Fruit fly (Drosophila melanogaster) Kc167 (cell line): ENCODE results near the gene CG34375.

Experiments
- Myc ChIP-seq: fragments of >200 bp; optimal IDR thresholded peaks from 2 replicates; lab custom pipeline; 2017; ENCODE audit warnings: missing external identifiers
- Sin3A ChIP-seq: fragments of >200 bp; optimal IDR thresholded peaks from 2 replicates; lab custom pipeline; 2018; ENCODE audit warnings: missing external identifiers
- h ChIP-seq: fragments of >200 bp; optimal IDR thresholded peaks from 3 replicates; lab custom pipeline; 2018; ENCODE audit warnings: missing external identifiers
- insv ChIP-seq: fragments of >200 bp; optimal IDR thresholded peaks from 3 replicates; lab custom pipeline; 2018; ENCODE audit warnings: missing external identifiers
- psq ChIP-seq: fragments of >200 bp; optimal IDR thresholded peaks from 2 replicates; lab custom pipeline; 2017; ENCODE audit warnings: missing external identifiers
- ttk ChIP-seq: sonication (Bioruptor generic); optimal IDR thresholded peaks from 2 replicates; lab custom pipeline; 2017; ENCODE audit warnings: missing external identifiers

CG34375 gene

DNA sequence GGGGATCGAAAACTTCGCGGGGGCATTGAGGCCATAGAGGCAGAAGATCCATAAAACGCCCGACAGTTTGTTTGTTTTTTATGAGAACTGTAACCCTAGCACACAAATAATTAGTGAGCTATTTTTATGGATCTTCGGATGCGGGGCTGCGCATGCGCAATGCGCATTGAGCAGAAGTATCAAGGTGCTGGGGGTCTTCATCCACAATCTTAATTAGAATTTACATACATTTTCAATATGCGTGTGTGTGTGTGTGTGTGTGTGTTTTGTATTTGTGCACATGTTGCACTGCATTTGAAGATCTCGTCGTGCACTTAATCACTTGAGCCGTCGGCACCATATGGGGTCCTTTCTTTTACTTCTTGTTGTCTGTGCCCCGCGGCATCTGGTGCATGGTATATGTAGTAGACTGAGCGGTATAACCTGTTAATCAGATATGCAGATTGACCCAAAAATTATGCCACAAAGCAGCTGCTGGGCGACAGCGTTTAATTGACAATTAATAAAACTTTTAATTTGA is 32.4 kb upstream of the CG34375 start:
- TF ChIP-seq h (no peak), Sin3A (no peak), psq (lab: Kevin White, UChicago) (no peak), insv (lab: Kevin White, UChicago) (no peak), ttk (lab: Kevin White, UChicago) (no peak)

DNA sequence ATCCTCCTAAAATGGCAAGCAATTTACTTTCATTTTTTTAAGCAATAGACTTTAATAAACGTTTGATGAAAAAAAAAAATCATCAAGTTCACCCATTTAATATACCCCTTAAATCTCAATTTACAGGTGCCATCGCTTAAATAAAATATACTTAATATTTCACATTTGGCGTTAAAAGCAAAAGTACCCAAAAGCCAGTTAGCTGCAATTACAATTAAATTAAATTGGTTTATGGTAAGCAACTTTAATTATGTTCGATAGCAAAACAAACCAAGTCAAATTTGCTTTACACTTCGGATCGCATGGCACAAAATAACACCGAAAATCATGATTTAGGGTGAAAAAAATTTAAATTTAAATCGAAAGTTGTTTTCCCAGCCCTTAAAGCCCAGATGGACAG is 31.6 kb upstream of the CG34375 start, which contains the start of gene CG13838:
Gene CG13838 (plus strand): TSS at position 301 of the 400 bp plus-strand sequence.
- TF ChIP-seq Sin3A: no peak
- TF ChIP-seq ttk (lab: Kevin White, UChicago): no peak

DNA sequence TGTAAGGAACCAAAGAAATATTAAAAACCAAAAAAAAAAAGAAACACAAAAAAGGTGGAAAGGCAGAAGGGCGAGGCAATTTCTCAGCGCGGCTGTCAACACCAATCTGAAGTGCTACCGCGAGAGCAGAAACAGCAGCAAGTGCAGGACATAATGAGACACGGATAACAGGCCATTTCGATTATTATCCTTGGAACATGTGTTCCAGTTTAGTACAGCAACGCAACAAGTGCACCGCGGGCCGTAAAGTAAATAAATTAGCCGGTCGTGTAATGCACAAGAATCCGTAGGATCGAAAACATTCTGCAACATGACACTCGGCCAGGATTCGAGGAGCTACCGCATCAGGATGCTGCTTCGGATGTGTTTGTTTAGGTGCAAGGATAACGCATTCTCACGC is 27.7 kb upstream of the CG34375 start:
- no peak for TF ChIP-seq Myc (lab: Kevin White, UChicago)
- TF ChIP-seq ttk (lab: Kevin White, UChicago): no peak
- no peak for TF ChIP-seq insv (lab: Kevin White, UChicago)
- TF ChIP-seq psq (lab: Kevin White, UChicago): no peak
- TF ChIP-seq Sin3A: no peak
- no peak for TF ChIP-seq h

dm6 chr3R:23036321-23036720 is 26.0 kb upstream of the CG34375 start:
- TF ChIP-seq insv (lab: Kevin White, UChicago): no peak
- TF ChIP-seq Sin3A: no peak
- no peak for TF ChIP-seq Myc (lab: Kevin White, UChicago)
- no peak for TF ChIP-seq h
- no peak for TF ChIP-seq ttk (lab: Kevin White, UChicago)
- TF ChIP-seq psq (lab: Kevin White, UChicago): no peak

- TF ChIP-seq psq (lab: Kevin White, UChicago) (no peak), insv (lab: Kevin White, UChicago) (no peak), h (no peak), Sin3A (no peak), ttk (lab: Kevin White, UChicago) (no peak), Myc (lab: Kevin White, UChicago) (no peak)
Measured at dm6 chr3R:23035463-23035862, 25.1 kb upstream of the CG34375 start, which contains the start of gene CG13833. TSS of gene CG13833 (minus strand) at chr3R:23035563.

DNA sequence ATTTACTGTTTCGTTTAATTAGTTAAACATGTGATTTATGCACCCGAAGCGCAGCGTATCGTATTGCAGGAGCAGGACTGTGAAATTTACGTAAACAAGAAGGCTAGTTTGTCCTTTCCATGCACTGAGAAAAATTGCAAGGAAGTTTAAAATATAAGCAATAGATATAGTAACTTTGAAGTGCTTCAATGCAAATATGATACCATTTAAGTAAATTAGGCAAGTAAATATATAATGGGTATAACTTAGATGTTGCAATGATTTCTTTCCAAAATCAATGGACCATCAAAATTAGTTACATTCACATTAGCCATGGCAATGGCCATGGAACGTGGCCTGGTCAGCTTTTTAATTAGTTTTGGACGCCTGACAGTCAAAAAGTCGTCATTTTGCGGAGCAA is 20.5 kb upstream of the CG34375 start:
- no peak for TF ChIP-seq insv (lab: Kevin White, UChicago)
- TF ChIP-seq Myc (lab: Kevin White, UChicago): no peak
- TF ChIP-seq Sin3A: no peak
- TF ChIP-seq psq (lab: Kevin White, UChicago): no peak
- TF ChIP-seq ttk (lab: Kevin White, UChicago): no peak
- TF ChIP-seq h: no peak

DNA sequence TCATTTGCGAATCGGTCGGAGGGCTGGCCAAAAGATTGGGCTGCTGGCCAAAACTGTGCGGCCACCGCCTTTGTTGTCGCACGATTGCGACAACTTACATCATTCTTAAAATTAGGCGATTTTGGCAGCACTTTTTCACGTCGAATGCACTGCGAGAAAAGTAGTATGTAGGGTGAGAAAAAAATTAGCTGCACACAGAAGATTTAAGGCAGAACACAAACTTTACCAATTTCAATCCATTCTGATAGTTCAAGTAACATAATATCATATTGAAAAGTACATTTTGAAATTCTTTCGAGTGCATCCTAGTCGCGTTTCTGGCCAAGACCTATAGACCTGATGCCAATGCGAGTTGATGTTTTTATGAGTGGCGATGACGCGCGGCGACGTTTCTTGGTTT is 18.1 kb upstream of the CG34375 start:
- TF ChIP-seq insv (lab: Kevin White, UChicago): no peak
- TF ChIP-seq Myc (lab: Kevin White, UChicago): no peak
- no peak for TF ChIP-seq psq (lab: Kevin White, UChicago)
- TF ChIP-seq ttk (lab: Kevin White, UChicago): no peak
- TF ChIP-seq h: no peak

- no peak for TF ChIP-seq Sin3A
- TF ChIP-seq psq (lab: Kevin White, UChicago): no peak
- TF ChIP-seq h: no peak
- TF ChIP-seq insv (lab: Kevin White, UChicago): no peak
- TF ChIP-seq Myc (lab: Kevin White, UChicago): no peak
- TF ChIP-seq ttk (lab: Kevin White, UChicago): no peak
Measured at dm6 chr3R:23027428-23027813, 17.1 kb upstream of the CG34375 start.

- TF ChIP-seq h: no peak
- TF ChIP-seq ttk (lab: Kevin White, UChicago): no peak
- no peak for TF ChIP-seq Sin3A
- no peak for TF ChIP-seq Myc (lab: Kevin White, UChicago)
- no peak for TF ChIP-seq psq (lab: Kevin White, UChicago)
- no peak for TF ChIP-seq insv (lab: Kevin White, UChicago)
Measured at dm6 chr3R:23026652-23027427, 16.5 kb upstream of the CG34375 start, which contains the start of gene lmd. TSS of gene lmd (minus strand) at chr3R:23026713.

DNA sequence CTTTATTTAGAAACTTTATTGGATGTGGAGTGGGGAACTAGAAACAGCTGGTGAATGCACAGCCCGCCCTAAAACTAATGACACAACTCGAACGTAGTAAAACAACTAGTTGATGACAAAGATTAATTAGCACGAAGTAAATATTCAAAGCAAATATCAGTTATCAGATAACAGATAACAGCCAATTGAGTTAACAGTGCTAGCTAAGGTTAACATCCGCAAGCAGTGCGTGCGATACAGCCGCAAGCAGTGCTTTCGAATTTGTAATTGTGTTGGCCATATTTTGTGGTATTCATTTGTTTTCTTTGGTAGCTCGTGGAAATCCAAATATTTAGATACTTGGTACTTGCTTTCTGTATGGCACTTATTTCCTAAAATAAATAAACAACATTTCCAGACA is 3.1 kb upstream of the CG34375 start:
- TF ChIP-seq Myc (lab: Kevin White, UChicago): no peak
- no peak for TF ChIP-seq Sin3A
- no peak for TF ChIP-seq psq (lab: Kevin White, UChicago)
- TF ChIP-seq ttk (lab: Kevin White, UChicago): no peak
- TF ChIP-seq h: no peak
- TF ChIP-seq insv (lab: Kevin White, UChicago): no peak

DNA sequence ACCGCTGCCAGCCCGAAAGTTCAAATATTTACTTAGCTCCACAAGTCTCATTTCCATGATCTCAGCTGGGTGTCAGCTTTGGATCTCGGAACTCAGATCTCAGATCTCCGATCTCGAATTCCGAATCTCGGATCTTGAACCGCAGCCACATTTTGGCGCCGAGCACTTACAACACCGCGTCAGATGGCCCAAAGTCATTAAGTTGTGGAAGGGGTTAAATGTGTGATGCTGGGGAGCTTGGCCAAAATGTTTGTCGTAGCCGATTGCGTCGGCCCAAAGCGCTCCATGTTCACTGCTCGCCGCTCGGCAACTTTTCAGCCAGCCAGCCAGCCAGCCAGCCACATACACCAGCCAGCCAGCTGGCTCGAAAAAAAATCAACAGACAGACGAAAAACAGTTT is 1.7 kb upstream of the CG34375 start, which contains the start of gene CG6688:
Gene CG6688 (plus strand): TSS at position 396 of the 400 bp plus-strand sequence.
- TF ChIP-seq Sin3A (no peak), Myc (lab: Kevin White, UChicago) (no peak), h (no peak), psq (lab: Kevin White, UChicago) (no peak), ttk (lab: Kevin White, UChicago) (no peak)

dm6 chr3R:23009480-23010115 is 764 bp downstream of the CG34375 start:
- TF ChIP-seq ttk (lab: Kevin White, UChicago) (no peak), h (no peak), Myc (lab: Kevin White, UChicago) (no peak), psq (lab: Kevin White, UChicago) (no peak), Sin3A (no peak), insv (lab: Kevin White, UChicago) (no peak)
